Worm (Caenorhabditis elegans) whole organism, L4 larva: ENCODE data around the gene W09D6.1.

Experiments
- F10B5.3 ChIP-seq: sonication (generic microtip); optimal IDR thresholded peaks from 2 replicates; lab custom pipeline; 2016; ENCODE audit warnings: mild to moderate bottlenecking, missing genetic modification characterization, missing compliant biosample characterization
- F26F4.8 ChIP-seq: fragments of 200-800 bp; sonication (Bioruptor generic); conservative IDR thresholded peaks from 2 replicates; pipeline ENCODE4 v1.3.6; 2022; ENCODE audit warnings: missing genetic modification characterization, missing compliant biosample characterization
- F49E8.2 ChIP-seq: sonication (generic microtip); optimal IDR thresholded peaks from 2 replicates; lab custom pipeline; 2016; ENCODE audit warnings: missing compliant biosample characterization, mild to moderate bottlenecking, missing genetic modification characterization, borderline replicate concordance
- Y105C5A.15 ChIP-seq: fragments of 200-800 bp; sonication (Bioruptor generic); IDR thresholded peaks from 2 replicates; pipeline ENCODE4 v1.3.6; 2022; ENCODE audit warnings: missing genetic modification characterization, missing compliant biosample characterization
- Y48G9A.11 ChIP-seq: fragments of 200-800 bp; sonication (Bioruptor generic); IDR thresholded peaks from 2 replicates; pipeline ENCODE4 v1.3.6; 2022; ENCODE audit warnings: missing genetic modification reagents, missing genetic modification characterization, missing compliant biosample characterization
- Y5F2A.4 ChIP-seq: fragments of 200-800 bp; sonication (Bioruptor generic); optimal IDR thresholded peaks from 2 replicates; lab custom pipeline; 2018; ENCODE audit warnings: mild to moderate bottlenecking, missing genetic modification characterization, missing compliant biosample characterization
- Y75B8A.6 ChIP-seq: fragments of 200-800 bp; sonication (Bioruptor generic); IDR thresholded peaks from 2 replicates; pipeline ENCODE4 v1.3.6; 2022; ENCODE audit warnings: missing genetic modification reagents, missing genetic modification characterization, missing compliant biosample characterization
- ZK546.5 ChIP-seq, 2 experiments: sonication (generic microtip); optimal IDR thresholded peaks; 2 replicates each; lab custom pipeline; 2017; ENCODE audit warnings: missing biosample characterization in 2 of 2, missing genetic modification characterization in 2 of 2
- aha-1 ChIP-seq: fragments of 150-350 bp; peaks from one replicate; lab custom pipeline; 2014; ENCODE audit warnings: missing biosample characterization, missing genetic modification characterization
- arid-1 ChIP-seq: fragments of 200-800 bp; sonication (Bioruptor generic); conservative IDR thresholded peaks from 2 replicates; pipeline ENCODE4 v1.3.6; 2022; ENCODE audit warnings: missing genetic modification reagents, missing genetic modification characterization, missing compliant biosample characterization
- attf-4 ChIP-seq: sonication (generic microtip); optimal IDR thresholded peaks from 3 replicates; lab custom pipeline; 2017; ENCODE audit warnings: missing biosample characterization, missing genetic modification characterization
- ceh-44 ChIP-seq: fragments of 200-800 bp; sonication (Bioruptor generic); IDR thresholded peaks from 2 replicates; pipeline ENCODE4 v1.3.6; 2022; ENCODE audit warnings: missing genetic modification reagents, missing genetic modification characterization, missing compliant biosample characterization
- cey-2 ChIP-seq: sonication (generic microtip); optimal IDR thresholded peaks from 3 replicates; lab custom pipeline; 2017; ENCODE audit warnings: missing genetic modification characterization, mild to moderate bottlenecking, missing compliant biosample characterization, antibody characterized with exemption, borderline replicate concordance; ENCODE audit not compliant: insufficient read depth
- ctbp-1 ChIP-seq: fragments of 200-800 bp; sonication (Bioruptor generic); IDR thresholded peaks from 2 replicates; pipeline ENCODE4 v1.3.6; 2022; ENCODE audit warnings: missing genetic modification reagents, missing genetic modification characterization, missing compliant biosample characterization
- daf-16 ChIP-seq, 3 experiments: sonication (generic microtip); optimal IDR thresholded peaks; 2 replicates each; lab custom pipeline; 2016 to 2017; ENCODE audit warnings: missing genetic modification characterization in 3 of 3, missing genetic modification reagents in 3 of 3, mild to moderate bottlenecking in 2 of 3, missing compliant biosample characterization in 2 of 3, missing biosample characterization in 1 of 3, moderate library complexity in 1 of 3
- daf-19 ChIP-seq: fragments of 200-800 bp; sonication (Bioruptor generic); conservative IDR thresholded peaks from 2 replicates; pipeline ENCODE4 v1.3.6; 2022; ENCODE audit warnings: missing genetic modification characterization, missing compliant biosample characterization
- dmd-6 ChIP-seq: fragments of 200-800 bp; sonication (Bioruptor generic); IDR thresholded peaks from 2 replicates; pipeline ENCODE4 v1.3.6; 2022; ENCODE audit warnings: missing genetic modification reagents, missing genetic modification characterization, missing compliant biosample characterization
- dmd-8 ChIP-seq: fragments of 200-800 bp; sonication (Bioruptor generic); IDR thresholded peaks from 2 replicates; pipeline ENCODE4 v1.3.6; 2022; ENCODE audit warnings: missing genetic modification characterization, missing compliant biosample characterization
- dve-1 ChIP-seq: sonication (generic microtip); optimal IDR thresholded peaks from 2 replicates; lab custom pipeline; 2017; ENCODE audit warnings: antibody characterized with exemption, mild to moderate bottlenecking, missing genetic modification characterization, missing compliant biosample characterization; ENCODE audit not compliant: insufficient read depth
- fkh-10 ChIP-seq: fragments of 150-350 bp; optimal IDR thresholded peaks from 2 replicates; lab custom pipeline; 2014; ENCODE audit warnings: missing biosample characterization, missing genetic modification reagents, missing genetic modification characterization
- fos-1 ChIP-seq: fragments of 150-350 bp; optimal IDR thresholded peaks from 2 replicates; lab custom pipeline; 2014; ENCODE audit warnings: missing biosample characterization, missing genetic modification characterization
- hlh-11 ChIP-seq: fragments of 200-800 bp; sonication (Bioruptor generic); optimal IDR thresholded peaks from 2 replicates; lab custom pipeline; 2018; ENCODE audit warnings: mild to moderate bottlenecking, missing genetic modification characterization, missing compliant biosample characterization
- hlh-30 ChIP-seq: sonication (generic microtip); optimal IDR thresholded peaks from 2 replicates; lab custom pipeline; 2017; ENCODE audit warnings: antibody characterized with exemption, mild to moderate bottlenecking, missing genetic modification characterization, missing compliant biosample characterization; ENCODE audit not compliant: insufficient read depth
- hmg-1.1 ChIP-seq: fragments of 200-800 bp; sonication (Bioruptor generic); IDR thresholded peaks from 2 replicates; pipeline ENCODE4 v1.3.6; 2022; ENCODE audit warnings: missing genetic modification reagents, missing genetic modification characterization, missing compliant biosample characterization
- lim-7 ChIP-seq: fragments of 200-800 bp; sonication (Bioruptor generic); IDR thresholded peaks from 2 replicates; pipeline ENCODE4 v1.3.6; 2022; ENCODE audit warnings: missing genetic modification characterization, missing compliant biosample characterization
- lin-1 ChIP-seq: fragments of 200-800 bp; sonication (Bioruptor generic); IDR thresholded peaks from 2 replicates; pipeline ENCODE4 v1.3.6; 2022; ENCODE audit warnings: missing genetic modification reagents, missing genetic modification characterization, missing compliant biosample characterization
- lsy-2 ChIP-seq, 2 experiments: fragments of 150-350 bp in 1 of 2; sonication (generic microtip) in 1 of 2; optimal IDR thresholded peaks; 2 replicates each; lab custom pipeline; 2014 to 2017; ENCODE audit warnings: missing biosample characterization in 2 of 2, missing genetic modification characterization in 2 of 2
- madf-5 ChIP-seq, 2 experiments: fragments of 200-800 bp; sonication (Bioruptor generic); IDR thresholded peaks; 2 replicates each; pipeline ENCODE4 v1.3.6; 2022; ENCODE audit warnings: missing compliant biosample characterization in 2 of 2, missing genetic modification characterization in 2 of 2
- mep-1 ChIP-seq: fragments of 150-350 bp; sonication (generic microtip); optimal IDR thresholded peaks from 3 replicates; lab custom pipeline; 2014; ENCODE audit warnings: missing biosample characterization, missing genetic modification characterization
- mxl-3 ChIP-seq: fragments of 200-800 bp; sonication (Bioruptor generic); optimal IDR thresholded peaks from 2 replicates; lab custom pipeline; 2018; ENCODE audit warnings: mild to moderate bottlenecking, missing genetic modification characterization, missing compliant biosample characterization
- nhr-111 ChIP-seq: fragments of 200-800 bp; sonication (Bioruptor generic); optimal IDR thresholded peaks from 2 replicates; lab custom pipeline; 2018; ENCODE audit warnings: mild to moderate bottlenecking, missing genetic modification characterization, missing compliant biosample characterization
- nhr-42 ChIP-seq: fragments of 200-800 bp; sonication (Bioruptor generic); IDR thresholded peaks from 2 replicates; pipeline ENCODE4 v1.3.6; 2022; ENCODE audit warnings: missing genetic modification characterization, missing compliant biosample characterization
- nhr-48 ChIP-seq: sonication (generic microtip); optimal IDR thresholded peaks from 2 replicates; lab custom pipeline; 2016; ENCODE audit warnings: mild to moderate bottlenecking, missing genetic modification characterization, missing compliant biosample characterization
- nhr-6 ChIP-seq: fragments of 150-350 bp; optimal IDR thresholded peaks from 2 replicates; lab custom pipeline; 2014; ENCODE audit warnings: missing biosample characterization, missing genetic modification characterization
- pha-4 ChIP-seq, 2 experiments: fragments of 150-350 bp in 1 of 2; fragments of 200-800 bp in 1 of 2; sonication (Bioruptor generic) in 1 of 2; IDR thresholded peaks in 1 of 2; optimal IDR thresholded peaks in 1 of 2; 2 replicates each; pipeline versions ENCODE4 v1.3.6 to Lab custom; 2014 to 2022; ENCODE audit warnings: missing genetic modification characterization in 2 of 2, missing genetic modification reagents in 2 of 2, missing biosample characterization in 1 of 2, missing compliant biosample characterization in 1 of 2
- php-3 ChIP-seq: fragments of 200-800 bp; sonication (Bioruptor generic); IDR thresholded peaks from 2 replicates; pipeline ENCODE4 v1.3.6; 2022; ENCODE audit warnings: missing genetic modification reagents, missing genetic modification characterization, missing compliant biosample characterization
- pqm-1 ChIP-seq: sonication (generic microtip); optimal IDR thresholded peaks from 2 replicates; lab custom pipeline; 2017; ENCODE audit warnings: missing biosample characterization, missing genetic modification characterization
- set-16 ChIP-seq: fragments of 200-800 bp; sonication (Bioruptor generic); IDR thresholded peaks from 2 replicates; pipeline ENCODE4 v1.3.6; 2022; ENCODE audit warnings: missing genetic modification reagents, missing genetic modification characterization, missing compliant biosample characterization
- skn-1 ChIP-seq: fragments of 150-350 bp; optimal IDR thresholded peaks from 2 replicates; lab custom pipeline; 2014; ENCODE audit warnings: missing biosample characterization, missing genetic modification characterization
- snpc-1.2 ChIP-seq: fragments of 200-800 bp; sonication (Bioruptor generic); IDR thresholded peaks from 2 replicates; pipeline ENCODE4 v1.3.6; 2022; ENCODE audit warnings: missing genetic modification reagents, missing genetic modification characterization, missing compliant biosample characterization
- snpc-4 ChIP-seq: fragments of 150-350 bp; optimal IDR thresholded peaks from 2 replicates; lab custom pipeline; 2014; ENCODE audit warnings: missing biosample characterization, missing genetic modification characterization
- spr-1 ChIP-seq: sonication (generic microtip); optimal IDR thresholded peaks from 2 replicates; lab custom pipeline; 2016; ENCODE audit warnings: mild to moderate bottlenecking, missing genetic modification characterization, missing compliant biosample characterization
- unc-39 ChIP-seq: sonication (generic microtip); optimal IDR thresholded peaks from 2 replicates; lab custom pipeline; 2017; ENCODE audit warnings: missing biosample characterization, missing genetic modification characterization
- vab-7 ChIP-seq: fragments of 200-800 bp; sonication (Bioruptor generic); IDR thresholded peaks from 2 replicates; pipeline ENCODE4 v1.3.6; 2022; ENCODE audit warnings: missing genetic modification reagents, missing genetic modification characterization, missing compliant biosample characterization
- zip-11 ChIP-seq: fragments of 200-800 bp; sonication (Bioruptor generic); IDR thresholded peaks from 2 replicates; pipeline ENCODE4 v1.3.6; 2022; ENCODE audit warnings: missing genetic modification characterization, missing compliant biosample characterization

W09D6.1 gene

ce11 chrIII:11090112-11090648 lies 21.5 kb downstream of the W09D6.1 start (continued):
- TF ChIP-seq hmg-1.1 (GFP tag; lab: Robert Waterston, UW) (peak; percentile 33; the same call in 1 of the 2 replicates), hlh-11 (tag; lab: Kevin White, UChicago) (no peak), Y5F2A.4 (GFP tag; lab: Kevin White, UChicago) (no peak)

ce11 chrIII:11090870-11091386 lies 22.3 kb downstream of the W09D6.1 start:
- TF ChIP-seq nhr-111 (GFP tag; lab: Kevin White, UChicago) (no peak), fkh-10 (GFP tag; lab: Kevin White, UChicago) (no peak), hlh-11 (tag; lab: Kevin White, UChicago) (no peak), ZK546.5 (tag; optimal IDR thresholded peaks at IDR 0.05; lab: Kevin White, UChicago) (no peak), daf-16 (GFP tag; optimal IDR thresholded peaks at IDR 0.05; lab: Kevin White, UChicago) (peak; percentile 5 to 34), daf-16 (tag; optimal IDR thresholded peaks at IDR 0.05; lab: Kevin White, UChicago) (peak; percentile 44), nhr-6 (tag; lab: Kevin White, UChicago) (no peak), mxl-3 (GFP tag; lab: Kevin White, UChicago) (peak; percentile 29), dmd-6 (GFP tag; lab: Robert Waterston, UW) (no peak), lsy-2 (tag; optimal IDR thresholded peaks at IDR 0.05; lab: Kevin White, UChicago) (peak in 1 of 2 experiments; percentile 24), set-16 (GFP tag; lab: Robert Waterston, UW) (peak; percentile 82), zip-11 (GFP tag; lab: Robert Waterston, UW) (no peak), dve-1 (tag; lab: Kevin White, UChicago) (peak; percentile 29), attf-4 (tag; lab: Kevin White, UChicago) (no peak), unc-39 (tag; lab: Kevin White, UChicago) (no peak), Y48G9A.11 (GFP tag; lab: Robert Waterston, UW) (peak; percentile 72), ceh-44 (peak; percentile 57; the same call in 1 of the 2 replicates), mep-1 (tag; lab: Kevin White, UChicago) (peak; percentile 13), arid-1 (GFP tag; lab: Robert Waterston, UW) (peak; percentile 56), snpc-1.2 (GFP tag; lab: Robert Waterston, UW) (peak; percentile 70), F49E8.2 (tag; lab: Kevin White, UChicago) (peak; percentile 88), madf-5 (GFP tag; IDR thresholded peaks at IDR 0.05; lab: Robert Waterston, UW) (0 out of 4 replicates have a peak, but pooled peaks of 1 of the 2 experiments have one; percentile 2), hlh-30 (tag; lab: Kevin White, UChicago) (no peak), vab-7 (GFP tag; lab: Robert Waterston, UW) (peak; percentile 55; the same call in 1 of the 2 replicates), pha-4 (GFP tag; IDR thresholded peaks at IDR 0.05; lab: Robert Waterston, UW) (peak; percentile 64; the same call in 1 of the 2 replicates), pha-4 (tag; optimal IDR thresholded peaks at IDR 0.05; lab: Kevin White, UChicago) (no peak), fos-1 (no peak), pqm-1 (no peak), Y75B8A.6 (0 out of 2 replicates have a peak, but pooled peaks have one; percentile 49), cey-2 (tag; lab: Kevin White, UChicago) (no peak), ctbp-1 (GFP tag; lab: Robert Waterston, UW) (peak; percentile 60; the same call in 1 of the 2 replicates), F10B5.3 (tag; lab: Kevin White, UChicago) (peak; percentile 66), php-3 (GFP tag; lab: Robert Waterston, UW) (peak; percentile 21; the same call in 1 of the 2 replicates), lim-7 (GFP tag; lab: Robert Waterston, UW) (peak; percentile 50; the same call in 1 of the 2 replicates), lin-1 (0 out of 2 replicates have a peak, but pooled peaks have one; percentile 40), nhr-48 (tag; lab: Kevin White, UChicago) (peak; percentile 4), F26F4.8 (0 out of 2 replicates have a peak, but pooled peaks have one; percentile 39), Y105C5A.15 (GFP tag; lab: Robert Waterston, UW) (no peak), spr-1 (tag; lab: Kevin White, UChicago) (peak; percentile 44), aha-1 (peak; percentile 75), daf-19 (GFP tag; lab: Robert Waterston, UW) (peak; percentile 60; the same call in 1 of the 2 replicates), nhr-42 (GFP tag; lab: Robert Waterston, UW) (peak; percentile 61; the same call in 1 of the 2 replicates), skn-1 (tag; lab: Kevin White, UChicago) (no peak), snpc-4 (tag; lab: Kevin White, UChicago) (peak; percentile 74), dmd-8 (GFP tag; lab: Robert Waterston, UW) (no peak; the same call in 1 of the 2 replicates)
